Worm (Caenorhabditis elegans) whole organism, late embryonic: ENCODE data around the gene ttr-43.

Source experiments
- K02D7.2 ChIP-seq: sonication (generic microtip); optimal IDR thresholded peaks from 2 replicates; lab custom pipeline; 2017; ENCODE audit warnings: mild to moderate bottlenecking, missing genetic modification characterization, missing compliant biosample characterization
- ama-1 ChIP-seq: fragments of 150-350 bp; optimal IDR thresholded peaks from 2 replicates; lab custom pipeline; 2014
- ets-4 ChIP-seq: sonication (generic microtip); optimal IDR thresholded peaks from 2 replicates; lab custom pipeline; 2016; ENCODE audit warnings: missing genetic modification characterization, missing compliant biosample characterization
- nhr-11 ChIP-seq: fragments of 150-350 bp; optimal IDR thresholded peaks from 2 replicates; lab custom pipeline; 2014; ENCODE audit warnings: missing biosample characterization, missing genetic modification characterization
- pax-1 ChIP-seq: fragments of 150-350 bp; optimal IDR thresholded peaks from 2 replicates; lab custom pipeline; 2014; ENCODE audit warnings: missing biosample characterization, missing genetic modification characterization

DNA sequence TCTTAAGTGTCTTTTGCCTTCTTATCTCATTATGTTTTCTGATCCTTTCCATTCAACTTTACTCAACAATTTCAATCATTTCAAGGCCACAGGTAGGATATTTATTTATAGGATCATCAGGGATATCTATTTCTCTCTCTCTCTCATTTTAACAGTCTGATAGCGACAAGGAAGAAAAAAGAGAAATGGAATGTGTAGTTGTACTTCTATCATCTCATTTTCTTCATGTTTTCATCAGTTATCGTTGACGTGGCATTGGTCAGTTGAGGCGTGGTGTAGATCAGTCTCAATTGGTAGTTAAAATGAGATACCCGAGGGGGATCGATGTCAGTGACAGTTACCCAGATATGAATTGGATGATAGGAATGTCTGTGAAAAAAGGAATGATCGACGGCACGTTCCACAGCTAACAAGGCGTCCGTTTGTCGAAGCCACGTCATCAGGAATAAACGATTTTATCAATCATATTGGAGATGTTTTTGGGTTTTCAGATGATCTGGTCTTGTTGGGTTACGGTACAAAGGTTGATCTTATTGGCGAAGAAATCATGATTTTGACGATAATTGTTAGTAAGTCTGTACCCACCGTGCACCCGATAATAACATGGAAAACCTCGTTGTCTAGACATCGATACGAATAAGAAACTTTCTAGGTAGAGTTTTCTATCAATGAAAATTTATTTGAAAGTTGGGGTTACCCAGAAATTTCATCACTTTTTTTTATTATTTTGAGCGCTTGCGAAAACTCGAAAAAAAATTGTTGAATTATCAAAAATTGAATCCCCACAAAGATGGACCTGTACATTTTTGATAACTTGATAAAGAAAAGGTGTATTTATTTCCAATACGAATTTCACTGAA lies 36.1 kb downstream of the ttr-43 start:
- TF ChIP-seq nhr-11 (tag; lab: Kevin White, UChicago) (no peak), ama-1 (no peak), K02D7.2 (no peak), pax-1 (tag; lab: Kevin White, UChicago) (no peak), ets-4 (tag; lab: Kevin White, UChicago) (no peak)
